Fruit fly (Drosophila melanogaster): ENCODE measurements around the gene CG13855.

Gene CG13855

dm6 chr3R:22447195-22447873, 41.6 kb downstream of the CG13855 start, which contains the start of gene CG34288 (continued):
- TF ChIP-seq oc (tag; optimal IDR thresholded peaks at IDR 0.05) (no peak), usp (GFP tag; optimal IDR thresholded peaks at IDR 0.05) (no peak), CG34422 (GFP tag; IDR thresholded peaks at IDR 0.05) (peak; percentile 29; the same call in 1 of the 3 replicates), mam (GFP tag; optimal IDR thresholded peaks at IDR 0.05) (peak; percentile 34), Adf1 (GFP tag; IDR thresholded peaks at IDR 0.05) (no peak), Dip3 (GFP tag; optimal IDR thresholded peaks at IDR 0.05) (no peak), her (GFP tag; optimal IDR thresholded peaks at IDR 0.05) (peak; percentile 40), Sry-β (GFP tag; optimal IDR thresholded peaks at IDR 0.05) (no peak), CG3847 (GFP tag; IDR thresholded peaks at IDR 0.05) (no peak; the same call in 1 of the 2 replicates), Camta (GFP tag; optimal IDR thresholded peaks at IDR 0.05) (no peak), tap (tag; optimal IDR thresholded peaks at IDR 0.05) (peak; percentile 30), sob (GFP tag; IDR thresholded peaks at IDR 0.05) (peak; percentile 73), CG18476 (GFP tag; optimal IDR thresholded peaks at IDR 0.05) (no peak), Ptx1 (GFP tag; IDR thresholded peaks at IDR 0.05) (peak; percentile 68), bbx (GFP tag; IDR thresholded peaks at IDR 0.05; ENCODE audit: partially characterized antibody) (peak; percentile 45), CG12659 (GFP tag; optimal IDR thresholded peaks at IDR 0.05) (no peak), CG1792 (GFP tag; optimal IDR thresholded peaks at IDR 0.05) (no peak), dm (GFP tag; optimal IDR thresholded peaks at IDR 0.05) (no peak), CG18011 (GFP tag; optimal IDR thresholded peaks at IDR 0.05) (no peak), pfk (GFP tag; optimal IDR thresholded peaks at IDR 0.05) (no peak), Trl (optimal IDR thresholded peaks at IDR 0.05) (no peak), Trl (GFP tag; optimal IDR thresholded peaks at IDR 0.05) (peak; percentile 6), ase (GFP tag; IDR thresholded peaks at IDR 0.05) (peak; percentile 14; the same call in 1 of the 3 replicates), Eip74EF (GFP tag; optimal IDR thresholded peaks at IDR 0.05) (no peak), knrl (GFP tag; IDR thresholded peaks at IDR 0.05; ENCODE audit: partially characterized antibody) (no peak), CG1602 (GFP tag; optimal IDR thresholded peaks at IDR 0.05) (no peak), bsh (GFP tag; optimal IDR thresholded peaks at IDR 0.05) (no peak), HLH4C (GFP tag; IDR thresholded peaks at IDR 0.05; ENCODE audit: partially characterized antibody) (0 out of 3 replicates have a peak, but pooled peaks have one; percentile 27), Dfd (GFP tag; optimal IDR thresholded peaks at IDR 0.05) (no peak), Poxn (GFP tag; IDR thresholded peaks at IDR 0.05) (no peak; the same call in 1 of the 2 replicates), tup (GFP tag; optimal IDR thresholded peaks at IDR 0.05) (no peak), chif (GFP tag; optimal IDR thresholded peaks at IDR 0.05) (no peak), sna (GFP tag; IDR thresholded peaks at IDR 0.05; ENCODE audit: partially characterized antibody) (no peak), CG1603 (tag; optimal IDR thresholded peaks at IDR 0.05) (peak; percentile 53), CG6683 (GFP tag; optimal IDR thresholded peaks at IDR 0.05) (no peak), CG5180 (GFP tag; optimal IDR thresholded peaks at IDR 0.05) (no peak), CG13296 (GFP tag; optimal IDR thresholded peaks at IDR 0.05) (no peak), Hand (GFP tag; optimal IDR thresholded peaks at IDR 0.05) (no peak), tx (GFP tag; optimal IDR thresholded peaks at IDR 0.05) (peak; percentile 2), ham (GFP tag; IDR thresholded peaks at IDR 0.05) (peak; percentile 31; the same call in 1 of the 2 replicates), ind (GFP tag; optimal IDR thresholded peaks at IDR 0.05) (no peak), CG3838 (GFP tag; optimal IDR thresholded peaks at IDR 0.05) (no peak), sens (GFP tag) (no peak), CG31365 (tag; optimal IDR thresholded peaks at IDR 0.05) (no peak), Oaz (GFP tag; IDR thresholded peaks at IDR 0.05) (no peak), ftz-f1 (GFP tag; optimal IDR thresholded peaks at IDR 0.05) (no peak), Neu2 (GFP tag; optimal IDR thresholded peaks at IDR 0.05; ENCODE audit: borderline replicate concordance) (no peak), Sry-δ (GFP tag; optimal IDR thresholded peaks at IDR 0.05) (no peak), NC2β (GFP tag; optimal IDR thresholded peaks at IDR 0.05) (no peak), CG6765 (GFP tag; optimal IDR thresholded peaks at IDR 0.05) (no peak)
